Worm (Caenorhabditis elegans) whole organism, mixed stage, embryonic: ENCODE data around the gene W07E6.5.
A peak's percentile ranks its signal among the peaks of the same experiment; 100 is the strongest.
"Not testable (repeated sequence)": the region's sequence is repeated elsewhere in the genome, so short reads cannot be mapped to it uniquely, and the experiment has no call there.

ENCODE experiments used
- blmp-1 ChIP-seq: fragments of 150-350 bp; optimal IDR thresholded peaks from 2 replicates; lab custom pipeline; 2014; ENCODE audit warnings: missing biosample characterization, missing genetic modification characterization
- ceh-39 ChIP-seq: fragments of 150-350 bp; optimal IDR thresholded peaks from 2 replicates; lab custom pipeline; 2014; ENCODE audit warnings: missing biosample characterization, missing genetic modification characterization
- ceh-83 ChIP-seq: fragments of 200-800 bp; sonication (Bioruptor generic); optimal IDR thresholded peaks from 2 replicates; lab custom pipeline; 2018; ENCODE audit warnings: mild to moderate bottlenecking, missing genetic modification characterization, missing compliant biosample characterization
- ces-1 ChIP-seq: fragments of 150-350 bp; optimal IDR thresholded peaks from 2 replicates; lab custom pipeline; 2014; ENCODE audit warnings: missing biosample characterization, missing genetic modification reagents, missing genetic modification characterization
- cnd-1 ChIP-seq: fragments of 200-800 bp; sonication (Bioruptor generic); optimal IDR thresholded peaks from 2 replicates; lab custom pipeline; 2018; ENCODE audit warnings: mild to moderate bottlenecking, missing genetic modification characterization, missing compliant biosample characterization
- drap-1 ChIP-seq: fragments of 200-800 bp; sonication (Bioruptor generic); optimal IDR thresholded peaks from 3 replicates; lab custom pipeline; 2018; ENCODE audit warnings: mild to moderate bottlenecking, missing genetic modification characterization, missing compliant biosample characterization
- elt-3 ChIP-seq: fragments of 150-350 bp; optimal IDR thresholded peaks from 2 replicates; lab custom pipeline; 2014; ENCODE audit warnings: missing biosample characterization, missing genetic modification characterization
- flh-1 ChIP-seq: fragments of 200-800 bp; sonication (Bioruptor generic); optimal IDR thresholded peaks from 2 replicates; lab custom pipeline; 2018; ENCODE audit warnings: mild to moderate bottlenecking, missing genetic modification characterization, moderate library complexity, missing compliant biosample characterization
- ham-2 ChIP-seq: fragments of 200-800 bp; sonication (Bioruptor generic); optimal IDR thresholded peaks from 2 replicates; lab custom pipeline; 2018; ENCODE audit warnings: mild to moderate bottlenecking, missing genetic modification characterization, missing compliant biosample characterization
- lin-13 ChIP-seq: fragments of 150-350 bp; optimal IDR thresholded peaks from 2 replicates; lab custom pipeline; 2014; ENCODE audit warnings: missing biosample characterization, missing genetic modification characterization
- lin-32 ChIP-seq: fragments of 200-800 bp; sonication (Bioruptor generic); optimal IDR thresholded peaks from 2 replicates; lab custom pipeline; 2018; ENCODE audit warnings: mild to moderate bottlenecking, missing genetic modification characterization, missing compliant biosample characterization
- lsy-2 ChIP-seq: fragments of 150-350 bp; optimal IDR thresholded peaks from 2 replicates; lab custom pipeline; 2014; ENCODE audit warnings: missing biosample characterization, missing genetic modification characterization
- mep-1 ChIP-seq: fragments of 150-350 bp; optimal IDR thresholded peaks from 2 replicates; lab custom pipeline; 2017; ENCODE audit warnings: missing biosample characterization, missing genetic modification reagents, missing genetic modification characterization, inconsistent platforms
- mls-2 ChIP-seq: sonication (generic microtip); optimal IDR thresholded peaks from 2 replicates; lab custom pipeline; 2016; ENCODE audit warnings: mild to moderate bottlenecking, missing genetic modification characterization, moderate library complexity, missing compliant biosample characterization
- nhr-12 ChIP-seq: fragments of 150-350 bp; optimal IDR thresholded peaks from 2 replicates; lab custom pipeline; 2014; ENCODE audit warnings: missing biosample characterization, missing genetic modification characterization
- nhr-2 ChIP-seq: fragments of 150-350 bp; optimal IDR thresholded peaks from 2 replicates; lab custom pipeline; 2014; ENCODE audit warnings: missing biosample characterization, missing genetic modification characterization
- nhr-237 ChIP-seq: fragments of 150-350 bp; optimal IDR thresholded peaks from 2 replicates; lab custom pipeline; 2014; ENCODE audit warnings: missing biosample characterization, missing genetic modification characterization
- nhr-28 ChIP-seq: fragments of 150-350 bp; optimal IDR thresholded peaks from 2 replicates; lab custom pipeline; 2014; ENCODE audit warnings: missing biosample characterization, missing genetic modification characterization
- nhr-76 ChIP-seq: sonication (generic microtip); optimal IDR thresholded peaks from 2 replicates; lab custom pipeline; 2017; ENCODE audit warnings: missing biosample characterization, missing genetic modification characterization
- pha-4 ChIP-seq: fragments of 150-350 bp; optimal IDR thresholded peaks from 2 replicates; lab custom pipeline; 2018; ENCODE audit warnings: missing biosample characterization, missing genetic modification reagents, missing genetic modification characterization
- sem-2 ChIP-seq: fragments of 200-800 bp; sonication (Bioruptor generic); optimal IDR thresholded peaks from 2 replicates; lab custom pipeline; 2018; ENCODE audit warnings: mild to moderate bottlenecking, missing genetic modification characterization, missing compliant biosample characterization
- snpc-4 ChIP-seq: fragments of 150-350 bp; optimal IDR thresholded peaks from 2 replicates; lab custom pipeline; 2014; ENCODE audit warnings: missing biosample characterization, missing genetic modification characterization
- sptf-1 ChIP-seq: sonication (generic microtip); optimal IDR thresholded peaks from 2 replicates; lab custom pipeline; 2017; ENCODE audit warnings: mild to moderate bottlenecking, missing genetic modification characterization, moderate library complexity, missing compliant biosample characterization
- tbx-8 ChIP-seq: fragments of 200-800 bp; sonication (Bioruptor generic); optimal IDR thresholded peaks from 2 replicates; lab custom pipeline; 2018; ENCODE audit warnings: mild to moderate bottlenecking, missing genetic modification characterization, moderate library complexity, missing compliant biosample characterization
- unc-62 ChIP-seq: fragments of 150-350 bp; optimal IDR thresholded peaks from 2 replicates; lab custom pipeline; 2014; ENCODE audit warnings: missing biosample characterization, missing genetic modification reagents, missing genetic modification characterization
- zip-8 ChIP-seq: fragments of 150-350 bp; optimal IDR thresholded peaks from 2 replicates; lab custom pipeline; 2014; ENCODE audit warnings: missing biosample characterization, missing genetic modification characterization
- ztf-11 ChIP-seq: fragments of 150-350 bp; optimal IDR thresholded peaks from 2 replicates; lab custom pipeline; 2014; ENCODE audit warnings: missing biosample characterization, missing genetic modification characterization

Gene W07E6.5

DNA sequence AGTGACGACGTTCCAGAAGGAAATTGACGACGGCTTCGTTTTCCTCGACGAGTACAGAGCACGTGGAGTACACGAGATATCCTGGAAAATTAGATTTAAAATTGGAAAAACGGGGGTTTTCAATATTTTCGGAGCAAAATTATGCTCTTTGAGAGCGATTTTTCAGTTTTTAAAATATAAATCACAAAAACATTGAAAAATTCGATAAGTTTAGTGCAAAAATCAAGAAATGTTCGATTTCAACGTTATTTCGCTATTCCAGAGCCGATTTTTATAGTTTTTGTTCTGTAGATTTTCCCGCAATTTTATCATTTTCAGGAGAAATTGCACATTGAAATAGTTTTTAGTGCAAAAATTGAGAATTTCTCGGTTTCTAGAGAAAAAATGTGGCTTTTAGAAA, at the start of gene W07E6.5:
Gene W07E6.5, plus strand, starts transcription at position 301 of the 400 bp plus-strand sequence.
- no peak for TF ChIP-seq ces-1
- TF ChIP-seq blmp-1 (tag; lab: Kevin White, UChicago): no peak
- TF ChIP-seq nhr-2 (tag; lab: Kevin White, UChicago): no peak
- no peak for TF ChIP-seq ceh-83 (GFP tag; lab: Kevin White, UChicago)
- TF ChIP-seq lin-32 (GFP tag; lab: Kevin White, UChicago): no peak
- no peak for TF ChIP-seq mls-2 (tag; lab: Kevin White, UChicago)
- TF ChIP-seq zip-8 (tag; lab: Kevin White, UChicago): no peak
- TF ChIP-seq flh-1 (GFP tag; lab: Kevin White, UChicago): no peak
- TF ChIP-seq lsy-2 (tag; lab: Kevin White, UChicago): no peak
- TF ChIP-seq sem-2 (GFP tag; lab: Kevin White, UChicago): no peak
- TF ChIP-seq drap-1 (GFP tag; lab: Kevin White, UChicago): no peak
- no peak for TF ChIP-seq ztf-11 (tag; lab: Kevin White, UChicago)
- no peak for TF ChIP-seq cnd-1 (tag; lab: Kevin White, UChicago)

- TF ChIP-seq ces-1: no peak
- no peak for TF ChIP-seq ham-2 (GFP tag; lab: Kevin White, UChicago)
- TF ChIP-seq cnd-1 (tag; lab: Kevin White, UChicago): no peak
- TF ChIP-seq ztf-11 (tag; lab: Kevin White, UChicago): no peak
- TF ChIP-seq nhr-237 (tag; lab: Kevin White, UChicago): no peak
- no peak for TF ChIP-seq unc-62 (GFP tag; lab: Kevin White, UChicago)
- no peak for TF ChIP-seq ceh-39 (tag; lab: Kevin White, UChicago)
- no peak for TF ChIP-seq lin-32 (GFP tag; lab: Kevin White, UChicago)
- no peak for TF ChIP-seq elt-3 (tag; lab: Kevin White, UChicago)
- no peak for TF ChIP-seq lin-13
- no peak for TF ChIP-seq drap-1 (GFP tag; lab: Kevin White, UChicago)
- TF ChIP-seq sptf-1 (tag; lab: Kevin White, UChicago): no peak
- TF ChIP-seq mep-1: no peak
- TF ChIP-seq snpc-4 (tag; lab: Kevin White, UChicago): no peak
- TF ChIP-seq mls-2 (tag; lab: Kevin White, UChicago): no peak
- no peak for TF ChIP-seq ceh-83 (GFP tag; lab: Kevin White, UChicago)
Observed at ce11 chrII:437279-437678, 36.0 kb upstream of the W07E6.5 start.

- peak; percentile 17 for TF ChIP-seq ces-1
- TF ChIP-seq, all 35 proteins: peak for 1; not testable (repeated sequence) for 34
Observed at ce11 chrII:441102-441501, 32.2 kb upstream of the W07E6.5 start, which contains the start of gene C24H12.1. Gene C24H12.1 (plus strand): TSS chrII:441402.

ce11 chrII:454646-455045, 18.7 kb upstream of the W07E6.5 start, which contains the start of gene W10D9.1:
Gene W10D9.1 (plus strand): TSS chrII:454946.
- not testable (repeated sequence) for TF ChIP-seq pha-4 (tag; lab: Kevin White, UChicago); flh-1 (GFP tag; lab: Kevin White, UChicago); nhr-76
- TF ChIP-seq, all 35 proteins: peak for 0; not testable (repeated sequence) for 35

- TF ChIP-seq lsy-2 (tag; lab: Kevin White, UChicago) (peak; percentile 90), ces-1 (no peak), lin-13 (peak; percentile 78)
- TF ChIP-seq, all 35 proteins: peak for 2
Observed at ce11 chrII:456371-456770, 16.9 kb upstream of the W07E6.5 start.

- TF ChIP-seq ces-1 (no peak), lsy-2 (tag; lab: Kevin White, UChicago) (peak; percentile 27)
Observed at ce11 chrII:457790-458189, 15.5 kb upstream of the W07E6.5 start, which contains the start of gene gvd-1. Gene gvd-1 (minus strand): TSS chrII:457890.

DNA sequence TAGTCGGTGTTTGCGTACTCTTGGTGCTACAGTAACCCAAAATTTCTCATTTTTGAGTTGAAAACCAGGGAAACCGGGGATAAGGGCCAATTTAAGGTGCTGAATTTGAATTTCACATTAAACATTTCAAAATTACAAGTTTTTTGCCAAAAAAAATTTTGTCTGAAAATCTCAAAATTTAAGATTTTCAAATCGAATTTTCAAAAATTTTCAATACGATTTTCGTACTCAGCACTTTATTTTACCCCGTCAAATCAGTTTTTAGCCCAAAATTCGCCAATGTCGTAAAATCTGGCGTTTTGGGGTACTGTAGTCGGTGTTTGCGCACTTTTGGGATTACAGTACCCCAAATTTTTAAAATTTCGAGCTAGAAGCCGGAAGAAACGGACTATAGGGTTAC, 12.5 kb upstream of the W07E6.5 start, which contains the start of gene W10D9.3:
Gene W10D9.3, minus strand, starts transcription at position 101 of the 400 bp plus-strand sequence.
- TF ChIP-seq tbx-8 (GFP tag; lab: Kevin White, UChicago) (no peak), nhr-28 (tag; lab: Kevin White, UChicago) (no peak), nhr-12 (no peak)
